Worm (Caenorhabditis elegans): Measurements from ENCODE around the gene C26H9A.4.

ce11 chrIV:12685827-12686226 is 32.6 kb downstream of the C26H9A.4 start:
- TF ChIP-seq nhr-11 (tag; optimal IDR thresholded peaks at IDR 0.05), result no peak
- no peak for TF ChIP-seq ceh-34 (tag; optimal IDR thresholded peaks at IDR 0.05)
- no peak for TF ChIP-seq sox-4 (tag; optimal IDR thresholded peaks at IDR 0.05)
